Worm (Caenorhabditis elegans): ENCODE data around the gene cyd-1.

DNA sequence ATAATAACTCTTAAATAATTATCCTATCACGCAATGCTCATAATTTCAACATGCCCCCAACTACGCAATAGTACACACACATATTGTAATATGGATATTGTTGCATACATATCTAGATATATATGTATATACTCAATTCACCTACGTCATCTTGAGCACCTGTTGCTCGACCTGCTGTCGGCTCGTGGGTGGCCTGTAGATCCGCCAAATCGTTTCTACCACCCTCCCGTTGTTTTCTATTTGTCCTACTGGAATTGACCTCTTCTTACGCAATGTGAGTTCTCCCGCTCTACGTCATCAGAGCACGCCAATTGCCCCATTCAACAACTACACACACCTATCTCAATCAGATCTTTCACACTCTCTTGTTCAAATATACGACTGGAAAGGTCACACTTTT, 5.4 kb downstream of the cyd-1 start:
- no peak for TF ChIP-seq nhr-25 (tag; optimal IDR thresholded peaks at IDR 0.05)
- TF ChIP-seq nhr-11 (tag; optimal IDR thresholded peaks at IDR 0.05), result no peak
- no peak for TF ChIP-seq crh-2 (tag; optimal IDR thresholded peaks at IDR 0.05)
- no peak for TF ChIP-seq mdl-1 (tag; optimal IDR thresholded peaks at IDR 0.05)
- no peak for TF ChIP-seq zag-1 (tag; optimal IDR thresholded peaks at IDR 0.05)
- no peak for TF ChIP-seq mbf-1 (tag; optimal IDR thresholded peaks at IDR 0.05)
- TF ChIP-seq nhr-77 (tag; optimal IDR thresholded peaks at IDR 0.05), result no peak
- no peak for TF ChIP-seq unc-39 (tag; optimal IDR thresholded peaks at IDR 0.05)
- no peak for TF ChIP-seq nhr-6 (tag; optimal IDR thresholded peaks at IDR 0.05)
- no peak for TF ChIP-seq ztf-11 (tag; optimal IDR thresholded peaks at IDR 0.05)
- TF ChIP-seq ztf-4 (tag; optimal IDR thresholded peaks at IDR 0.05), result no peak
- no peak for TF ChIP-seq unc-62 (GFP tag; optimal IDR thresholded peaks at IDR 0.05)
- no peak for TF ChIP-seq alr-1 (tag; optimal IDR thresholded peaks at IDR 0.05)
